Worm (Caenorhabditis elegans): ENCODE data around the gene cest-1.1.
A peak's percentile ranks its signal among the peaks of the same experiment; 100 is the strongest.

The cest-1.1 gene

DNA sequence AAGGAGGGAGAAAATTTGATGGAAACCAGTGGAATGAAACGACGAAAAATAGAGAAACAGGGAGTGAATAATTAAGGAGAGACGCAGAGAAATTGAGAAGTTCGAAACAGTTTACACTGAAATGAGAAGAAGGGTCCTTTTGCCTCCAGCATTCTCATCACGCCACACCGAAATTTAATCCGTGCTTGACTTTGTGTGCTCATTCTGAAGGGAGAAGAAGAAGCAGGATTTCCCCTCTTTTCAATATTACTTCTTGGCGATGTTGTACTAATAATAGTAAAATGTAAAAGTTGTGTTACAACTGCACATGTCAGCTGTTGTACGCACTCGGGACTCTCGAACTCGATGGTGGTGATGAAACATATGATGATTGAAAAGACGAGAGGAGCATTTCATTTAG, 12.9 kb downstream of the cest-1.1 start:
- TF ChIP-seq ZK546.5 (tag; optimal IDR thresholded peaks at IDR 0.05) (no peak), ceh-16 (tag; optimal IDR thresholded peaks at IDR 0.05) (no peak), zag-1 (tag; optimal IDR thresholded peaks at IDR 0.05) (no peak), nhr-237 (tag; optimal IDR thresholded peaks at IDR 0.05) (no peak), ceh-82 (tag; optimal IDR thresholded peaks at IDR 0.05) (no peak), nhr-67 (tag; optimal IDR thresholded peaks at IDR 0.05) (no peak), nhr-11 (tag; optimal IDR thresholded peaks at IDR 0.05) (no peak)

DNA sequence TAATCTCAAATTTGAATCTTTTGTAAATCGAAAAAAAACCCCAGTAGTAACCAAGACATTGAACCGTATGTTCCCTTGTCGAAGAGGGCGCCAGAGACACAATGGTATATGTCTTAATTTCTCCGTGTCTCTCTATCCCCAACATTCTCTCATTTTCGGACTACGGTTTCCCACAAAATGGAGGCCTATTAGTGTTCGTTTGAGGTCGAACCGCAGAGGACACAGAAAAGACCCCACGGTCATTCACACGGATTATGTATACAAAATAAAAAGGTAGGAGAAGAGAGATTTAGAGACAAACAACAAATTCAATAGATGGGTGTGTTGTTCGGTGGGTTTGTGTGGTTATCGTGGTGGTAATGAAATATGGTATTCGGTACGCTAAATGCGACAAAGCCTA, 15.6 kb downstream of the cest-1.1 start:
- TF ChIP-seq nhr-25 (tag; optimal IDR thresholded peaks at IDR 0.05) (peak; percentile 69), nhr-23 (tag; optimal IDR thresholded peaks at IDR 0.05) (no peak)

DNA sequence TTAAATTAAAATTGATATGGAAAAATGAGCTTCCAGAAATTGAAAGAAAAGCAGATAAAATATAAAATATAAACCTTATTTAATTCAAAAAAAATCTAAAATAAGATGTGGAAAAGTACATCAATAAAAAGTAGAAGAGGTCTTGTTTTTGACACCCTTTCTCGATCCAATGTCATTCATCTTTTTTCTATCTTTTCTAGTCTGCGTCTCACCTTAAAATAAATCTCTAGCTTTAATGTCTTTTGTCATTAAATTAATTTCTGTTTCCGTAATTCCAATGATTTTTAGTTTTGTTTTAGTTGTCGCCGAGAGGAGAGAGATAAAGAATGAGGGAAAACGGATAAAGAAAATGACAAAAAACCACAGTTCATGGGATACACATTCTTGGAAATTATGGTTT, 17.4 kb downstream of the cest-1.1 start:
- TF ChIP-seq ceh-9 (tag; optimal IDR thresholded peaks at IDR 0.05) = no peak
- no peak for TF ChIP-seq ztf-11 (tag; optimal IDR thresholded peaks at IDR 0.05)
- no peak for TF ChIP-seq pqm-1 (tag; optimal IDR thresholded peaks at IDR 0.05)
- TF ChIP-seq nhr-76 (tag; optimal IDR thresholded peaks at IDR 0.05) = no peak
- no peak for TF ChIP-seq nhr-237 (tag; optimal IDR thresholded peaks at IDR 0.05)
- TF ChIP-seq ceh-28 (tag; optimal IDR thresholded peaks at IDR 0.05) = no peak
- TF ChIP-seq eor-1 (tag; optimal IDR thresholded peaks at IDR 0.05) = no peak
- no peak for TF ChIP-seq ceh-16 (tag; optimal IDR thresholded peaks at IDR 0.05)
- no peak for TF ChIP-seq mdl-1 (tag; optimal IDR thresholded peaks at IDR 0.05)
- TF ChIP-seq ztf-4 (tag; optimal IDR thresholded peaks at IDR 0.05) = no peak
- no peak for TF ChIP-seq elt-3 (tag; optimal IDR thresholded peaks at IDR 0.05)
- no peak for TF ChIP-seq unc-62 (GFP tag; optimal IDR thresholded peaks at IDR 0.05)
- TF ChIP-seq nhr-12 (tag; optimal IDR thresholded peaks at IDR 0.05) = no peak
- TF ChIP-seq skn-1 (tag; optimal IDR thresholded peaks at IDR 0.05) = no peak
- no peak for TF ChIP-seq sea-2 (GFP tag; optimal IDR thresholded peaks at IDR 0.05)
- no peak for TF ChIP-seq fkh-2 (tag; optimal IDR thresholded peaks at IDR 0.05)

DNA sequence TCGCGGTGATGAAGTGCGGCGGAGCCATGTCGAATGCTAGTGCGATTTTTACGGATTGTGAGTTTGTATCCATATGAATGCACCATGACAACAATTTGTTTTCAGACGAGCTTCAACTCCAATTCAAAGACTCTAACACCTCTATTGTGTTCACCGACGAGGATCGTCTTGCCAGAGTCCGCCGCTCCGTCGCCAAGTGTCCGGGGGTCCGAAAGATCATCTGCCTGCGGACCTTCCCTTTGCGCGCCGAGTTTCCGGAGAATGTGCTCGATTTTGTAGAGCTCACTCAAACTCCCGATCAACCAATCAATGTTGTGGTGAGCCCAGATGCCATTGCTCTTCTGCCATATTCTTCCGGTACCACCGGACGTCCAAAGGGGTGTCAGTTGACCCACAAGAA, 19.4 kb downstream of the cest-1.1 start:
- TF ChIP-seq ceh-16 (tag; optimal IDR thresholded peaks at IDR 0.05) = no peak
- no peak for TF ChIP-seq elt-1 (tag; optimal IDR thresholded peaks at IDR 0.05)
- no peak for TF ChIP-seq nhr-77 (tag; optimal IDR thresholded peaks at IDR 0.05)
- TF ChIP-seq ZK546.5 (tag; optimal IDR thresholded peaks at IDR 0.05) = no peak
- TF ChIP-seq daf-12 (tag; optimal IDR thresholded peaks at IDR 0.05) = no peak
- TF ChIP-seq ama-1 (optimal IDR thresholded peaks at IDR 0.05) = no peak
- no peak for TF ChIP-seq unc-62 (GFP tag; optimal IDR thresholded peaks at IDR 0.05)
- no peak for TF ChIP-seq egl-5 (tag; optimal IDR thresholded peaks at IDR 0.05)
- no peak for TF ChIP-seq eor-1 (tag; optimal IDR thresholded peaks at IDR 0.05)
- TF ChIP-seq aly-2 (tag; optimal IDR thresholded peaks at IDR 0.05) = no peak

DNA sequence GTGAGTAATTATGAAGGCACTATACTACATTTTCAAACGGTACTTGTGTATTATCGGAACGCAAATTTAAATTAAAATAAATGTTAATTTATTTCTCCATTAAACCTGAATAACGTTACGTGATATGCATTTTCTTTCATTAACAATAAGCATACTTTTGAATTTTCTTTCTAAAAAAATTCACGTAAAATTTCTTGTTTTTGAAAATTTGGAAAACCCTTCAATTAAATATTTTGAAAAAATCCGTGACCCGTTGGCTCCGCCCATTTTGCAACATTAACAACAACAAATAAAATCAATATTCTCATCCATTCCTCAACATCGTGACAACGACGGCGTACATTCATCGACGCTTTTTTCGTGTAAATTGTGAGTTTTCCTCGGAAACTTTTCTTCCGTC, 20.3 kb downstream of the cest-1.1 start, which contains the start of gene acs-10:
acs-10 (plus strand) TSS at position 301 of the 400 bp plus-strand sequence.
- TF ChIP-seq fkh-10 (GFP tag; optimal IDR thresholded peaks at IDR 0.05) (no peak), elt-2 (tag; optimal IDR thresholded peaks at IDR 0.05) (no peak), R02D3.7 (tag; optimal IDR thresholded peaks at IDR 0.05) (no peak), fkh-2 (tag; optimal IDR thresholded peaks at IDR 0.05) (no peak), nhr-76 (tag; optimal IDR thresholded peaks at IDR 0.05) (no peak), egl-27 (tag; optimal IDR thresholded peaks at IDR 0.05) (no peak), unc-62 (GFP tag; optimal IDR thresholded peaks at IDR 0.05) (no peak), lin-15B (tag; optimal IDR thresholded peaks at IDR 0.05) (no peak), pqm-1 (tag; optimal IDR thresholded peaks at IDR 0.05) (no peak), mml-1 (tag; optimal IDR thresholded peaks at IDR 0.05) (no peak), nhr-28 (tag; optimal IDR thresholded peaks at IDR 0.05) (no peak), daf-12 (tag; optimal IDR thresholded peaks at IDR 0.05) (no peak)

DNA sequence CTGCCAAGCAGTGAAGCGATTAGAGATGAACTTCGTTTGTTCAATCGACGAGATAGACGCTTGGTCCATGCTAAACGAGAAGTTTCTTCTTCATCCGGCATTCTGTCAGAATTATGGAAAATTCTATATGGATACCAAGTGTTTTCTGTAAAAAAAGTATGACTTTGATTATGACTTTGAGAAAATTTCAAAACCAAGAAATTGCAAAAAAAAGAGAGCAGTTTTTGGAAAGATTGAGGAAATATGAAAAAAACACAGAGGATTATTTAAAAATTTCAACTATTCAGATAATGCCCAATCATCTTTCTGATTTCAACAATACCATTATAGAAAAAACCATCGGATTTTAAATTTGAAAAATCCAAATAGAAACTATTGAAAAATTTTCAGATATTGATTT, 21.3 kb downstream of the cest-1.1 start, which contains the start of gene par-1:
par-1 (minus strand) TSS at position 101 of the 400 bp plus-strand sequence.
- TF ChIP-seq nhr-28 (tag; optimal IDR thresholded peaks at IDR 0.05) (no peak), ZK546.5 (tag; optimal IDR thresholded peaks at IDR 0.05) (no peak), lin-39 (tag; optimal IDR thresholded peaks at IDR 0.05) (no peak), skn-1 (tag; optimal IDR thresholded peaks at IDR 0.05) (no peak), snpc-4 (tag; optimal IDR thresholded peaks at IDR 0.05) (no peak), jun-1 (tag; optimal IDR thresholded peaks at IDR 0.05) (no peak), elt-2 (tag; optimal IDR thresholded peaks at IDR 0.05) (no peak), ama-1 (optimal IDR thresholded peaks at IDR 0.05) (no peak), nfya-1 (tag; optimal IDR thresholded peaks at IDR 0.05; ENCODE audit: insufficient read depth) (no peak), fkh-10 (GFP tag; optimal IDR thresholded peaks at IDR 0.05) (no peak), fos-1 (tag; optimal IDR thresholded peaks at IDR 0.05) (no peak), ceh-28 (tag; optimal IDR thresholded peaks at IDR 0.05) (no peak), ceh-9 (tag; optimal IDR thresholded peaks at IDR 0.05) (no peak)
